Worm (Caenorhabditis elegans) whole organism, young adult: ENCODE measurements around the gene Y49G5B.1.

Experiments used
- B0035.1 ChIP-seq: sonication (generic microtip); optimal IDR thresholded peaks from 2 replicates; lab custom pipeline; 2016; ENCODE audit warnings: missing genetic modification characterization, mild to moderate bottlenecking, missing compliant biosample characterization, missing genotype, missing genetic modification reagents
- B0336.3 ChIP-seq: fragments of 200-800 bp; sonication (Bioruptor generic); IDR thresholded peaks from 2 replicates; pipeline ENCODE4 v1.3.6; 2022; ENCODE audit warnings: missing genetic modification characterization, missing compliant biosample characterization
- Y79H2A.3 ChIP-seq: fragments of 200-800 bp; sonication (Bioruptor generic); conservative IDR thresholded peaks from 2 replicates; pipeline ENCODE4 v1.3.6; 2022; ENCODE audit warnings: missing genetic modification reagents, missing genetic modification characterization, missing compliant biosample characterization
- ama-1 ChIP-seq, 3 experiments: fragments of 150-350 bp in 1 of 3; sonication (generic microtip) in 2 of 3; optimal IDR thresholded peaks; 2 replicates each; lab custom pipeline; 2014 to 2018; ENCODE audit warnings: missing biosample characterization in 2 of 3, missing genetic modification characterization in 2 of 3, missing genetic modification reagents in 2 of 3
- attf-3 ChIP-seq: fragments of 200-800 bp; sonication (Bioruptor generic); conservative IDR thresholded peaks from 2 replicates; pipeline ENCODE4 v1.3.6; 2022; ENCODE audit warnings: missing genetic modification reagents, missing genetic modification characterization, missing compliant biosample characterization
- dpl-1 ChIP-seq: fragments of 150-350 bp; optimal IDR thresholded peaks from 2 replicates; lab custom pipeline; 2014; ENCODE audit warnings: missing biosample characterization, missing genetic modification reagents, missing genetic modification characterization
- egl-18 ChIP-seq: fragments of 200-800 bp; sonication (Bioruptor generic); IDR thresholded peaks from 2 replicates; pipeline ENCODE4 v1.3.6; 2022; ENCODE audit warnings: missing genetic modification reagents, missing genetic modification characterization, missing compliant biosample characterization
- nfya-1 ChIP-seq: sonication (generic microtip); optimal IDR thresholded peaks from 2 replicates; lab custom pipeline; 2017; ENCODE audit warnings: antibody characterized with exemption, missing compliant biosample characterization, missing genetic modification characterization, borderline replicate concordance; ENCODE audit not compliant: insufficient read depth
- nhr-80 ChIP-seq: sonication (generic microtip); optimal IDR thresholded peaks from 2 replicates; lab custom pipeline; 2016; ENCODE audit warnings: missing genetic modification characterization, missing compliant biosample characterization
- sea-2 ChIP-seq: fragments of 200-800 bp; sonication (Bioruptor generic); IDR thresholded peaks from 2 replicates; pipeline ENCODE4 v1.3.6; 2022; ENCODE audit warnings: missing genetic modification characterization, missing compliant biosample characterization
- sptf-2 ChIP-seq: fragments of 200-800 bp; sonication (Bioruptor generic); optimal IDR thresholded peaks from 2 replicates; lab custom pipeline; 2018; ENCODE audit warnings: mild to moderate bottlenecking, missing genetic modification characterization, missing compliant biosample characterization
- unc-130 ChIP-seq: sonication (generic microtip); optimal IDR thresholded peaks from 2 replicates; lab custom pipeline; 2016; ENCODE audit warnings: missing genetic modification reagents, missing genetic modification characterization, missing compliant biosample characterization
- unc-62 ChIP-seq: fragments of 150-350 bp; optimal IDR thresholded peaks from 2 replicates; lab custom pipeline; 2014; ENCODE audit warnings: missing biosample characterization, missing genetic modification reagents, missing genetic modification characterization
- ztf-6 ChIP-seq: fragments of 200-800 bp; sonication (Bioruptor generic); IDR thresholded peaks from 2 replicates; pipeline ENCODE4 v1.3.6; 2022; ENCODE audit warnings: missing genetic modification reagents, missing genetic modification characterization, missing compliant biosample characterization

DNA sequence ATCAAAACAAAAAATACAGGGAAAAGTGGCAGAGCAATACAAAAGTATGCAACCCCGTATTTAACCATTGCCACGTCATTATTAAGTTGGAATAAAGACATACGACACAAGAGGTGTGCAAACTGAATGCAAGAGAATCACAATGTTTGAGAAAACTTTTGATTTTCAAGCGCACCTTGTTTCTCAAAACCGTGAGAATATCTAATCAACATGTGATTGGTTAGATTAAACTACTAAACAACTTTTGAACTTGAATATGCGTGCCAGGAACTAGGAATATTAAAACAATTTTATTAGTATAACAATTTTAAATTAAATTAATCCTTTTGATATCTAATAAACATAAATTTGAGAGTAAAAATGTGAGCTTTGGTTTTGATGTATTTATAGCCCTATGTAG lies 36.3 kb downstream of the Y49G5B.1 start, which contains the start of gene srt-70:
- TF ChIP-seq ztf-6 (no peak), sea-2 (GFP tag; lab: Robert Waterston, UW) (no peak), ama-1 (optimal IDR thresholded peaks at IDR 0.05; lab: Kevin White, UChicago) (no peak), ama-1 (GFP tag; optimal IDR thresholded peaks at IDR 0.05; lab: Kevin White, UChicago) (no peak), unc-62 (GFP tag; lab: Kevin White, UChicago) (no peak), egl-18 (GFP tag; lab: Robert Waterston, UW) (no peak), Y79H2A.3 (GFP tag; lab: Robert Waterston, UW) (no peak), nfya-1 (tag; lab: Kevin White, UChicago) (no peak), unc-130 (GFP tag; lab: Kevin White, UChicago) (no peak), B0035.1 (tag; lab: Kevin White, UChicago) (no peak), B0336.3 (GFP tag; lab: Robert Waterston, UW) (no peak), nhr-80 (no peak), sptf-2 (GFP tag; lab: Kevin White, UChicago) (no peak), attf-3 (GFP tag; lab: Robert Waterston, UW) (no peak), dpl-1 (GFP tag; lab: Kevin White, UChicago) (no peak)
